Worm (Caenorhabditis elegans) whole organism, young adult: ENCODE measurements around the gene txt-5.

ENCODE experiments used
- ama-1 ChIP-seq, 3 experiments: fragments of 150-350 bp in 1 of 3; sonication (generic microtip) in 2 of 3; optimal IDR thresholded peaks; 2 replicates each; lab custom pipeline; 2014 to 2018; ENCODE audit warnings: missing biosample characterization in 2 of 3, missing genetic modification characterization in 2 of 3, missing genetic modification reagents in 2 of 3
- hlh-12 ChIP-seq: sonication (generic microtip); optimal IDR thresholded peaks from 2 replicates; lab custom pipeline; 2016; ENCODE audit warnings: missing genetic modification characterization, missing compliant biosample characterization
- nfyb-1 ChIP-seq: fragments of 200-800 bp; sonication (Bioruptor generic); IDR thresholded peaks from 2 replicates; pipeline ENCODE4 v1.3.6; 2022; ENCODE audit warnings: missing genetic modification reagents, missing genetic modification characterization, missing compliant biosample characterization

- TF ChIP-seq nfyb-1 (GFP tag; lab: Robert Waterston, UW) (no peak), hlh-12 (no peak), ama-1 (optimal IDR thresholded peaks at IDR 0.05; lab: Kevin White, UChicago) (no peak), ama-1 (GFP tag; optimal IDR thresholded peaks at IDR 0.05; lab: Kevin White, UChicago) (no peak)
These were observed 26.3 kb downstream of the txt-5 start for ce11 chrV:7810591-7810990.
